Worm (Caenorhabditis elegans): ENCODE data around the gene B0563.6.

ce11 chrX:9166921-9167320 lies 29.4 kb downstream of the B0563.6 start, which contains the start of gene B0563.10:
- TF ChIP-seq pqm-1 (tag; optimal IDR thresholded peaks at IDR 0.05) (no peak), fkh-10 (GFP tag; optimal IDR thresholded peaks at IDR 0.05) (no peak), ceh-82 (tag; optimal IDR thresholded peaks at IDR 0.05) (no peak), hmg-1.1 (GFP tag; IDR thresholded peaks at IDR 0.05) (no peak), zfp-2 (tag; optimal IDR thresholded peaks at IDR 0.05) (no peak), attf-4 (tag; optimal IDR thresholded peaks at IDR 0.05) (no peak), nhr-28 (tag; optimal IDR thresholded peaks at IDR 0.05) (no peak), jun-1 (tag; optimal IDR thresholded peaks at IDR 0.05) (no peak), dpl-1 (GFP tag; optimal IDR thresholded peaks at IDR 0.05) (no peak), dve-1 (tag; optimal IDR thresholded peaks at IDR 0.05; ENCODE audit: insufficient read depth) (no peak), cey-2 (tag; optimal IDR thresholded peaks at IDR 0.05; ENCODE audit: borderline replicate concordance, insufficient read depth) (no peak), nhr-10 (tag; optimal IDR thresholded peaks at IDR 0.05) (no peak), daf-16 (GFP tag; optimal IDR thresholded peaks at IDR 0.05) (no peak), daf-16 (tag; optimal IDR thresholded peaks at IDR 0.05) (no peak), lin-13 (GFP tag; optimal IDR thresholded peaks at IDR 0.05) (no peak)

Data from whole organism, L4 larva.